Worm (Caenorhabditis elegans) whole organism, L4/young adult: ENCODE measurements around the gene srh-7.
A peak's percentile ranks its signal among the peaks of the same experiment; 100 is the strongest.

Experiments used
- W03F9.2 ChIP-seq: fragments of 150-350 bp; optimal IDR thresholded peaks from 2 replicates; lab custom pipeline; 2014; ENCODE audit warnings: missing biosample characterization, missing genetic modification characterization
- dao-5 ChIP-seq: sonication (generic microtip); optimal IDR thresholded peaks from 2 replicates; lab custom pipeline; 2016; ENCODE audit warnings: missing genotype, missing genetic modification characterization, moderate library complexity, missing compliant biosample characterization
- him-1 ChIP-seq: sonication (generic microtip); optimal IDR thresholded peaks from 2 replicates; lab custom pipeline; 2016; ENCODE audit warnings: missing genotype, missing genetic modification reagents, missing genetic modification characterization, missing compliant biosample characterization

srh-7 gene

DNA sequence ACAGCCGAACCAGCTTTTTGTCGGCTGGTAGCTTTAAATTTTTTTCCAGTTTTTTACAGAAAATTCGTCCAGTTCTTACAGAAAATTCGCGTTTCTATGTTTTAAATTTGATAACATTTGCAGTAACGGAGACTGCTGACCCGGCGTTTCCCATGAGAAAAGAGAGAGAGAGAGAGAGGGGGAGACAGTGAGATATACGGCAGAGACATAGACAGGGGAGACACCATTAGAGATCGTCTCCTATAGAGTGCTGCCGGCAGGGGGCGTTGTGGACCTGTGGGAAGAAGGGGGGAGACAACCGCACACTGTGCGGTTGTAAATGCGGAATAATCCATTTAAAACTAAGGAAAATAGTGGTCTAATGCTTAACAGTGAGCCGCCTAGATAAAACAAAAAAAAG, 21.6 kb downstream of the srh-7 start:
- no peak for TF ChIP-seq him-1 (tag; lab: Kevin White, UChicago)

DNA sequence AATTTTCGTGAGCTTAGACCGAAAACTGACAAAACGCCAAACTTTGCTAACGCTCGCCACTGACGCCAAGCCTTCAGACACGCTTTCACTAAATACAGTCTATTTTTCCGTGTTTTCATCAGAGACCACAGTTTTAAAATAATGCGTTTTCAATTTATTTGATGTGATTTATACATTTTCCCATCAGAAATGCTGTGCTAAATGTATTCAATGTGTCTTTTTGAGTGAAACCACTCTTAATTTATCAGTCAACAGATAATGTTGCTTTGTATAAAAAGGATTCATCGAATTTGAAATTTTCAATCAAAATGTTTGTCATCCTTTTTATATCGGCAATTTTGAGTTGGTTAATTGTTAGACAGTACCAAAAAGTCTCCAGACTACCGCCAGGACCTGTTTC, 23.3 kb downstream of the srh-7 start, which contains the start of gene cyp-35A4:
cyp-35A4 (plus strand) TSS at position 301 of the 400 bp plus-strand sequence.
- TF ChIP-seq dao-5 (tag; lab: Kevin White, UChicago): no peak
- no peak for TF ChIP-seq him-1 (tag; lab: Kevin White, UChicago)
- no peak for TF ChIP-seq W03F9.2

- TF ChIP-seq W03F9.2 (no peak), him-1 (tag; lab: Kevin White, UChicago) (no peak), dao-5 (tag; lab: Kevin White, UChicago) (no peak)
Observed at ce11 chrV:4034303-4034702, 26.3 kb downstream of the srh-7 start, which contains the start of gene C49G7.7. Gene C49G7.7, plus strand, starts transcription at chrV:4034476.

DNA sequence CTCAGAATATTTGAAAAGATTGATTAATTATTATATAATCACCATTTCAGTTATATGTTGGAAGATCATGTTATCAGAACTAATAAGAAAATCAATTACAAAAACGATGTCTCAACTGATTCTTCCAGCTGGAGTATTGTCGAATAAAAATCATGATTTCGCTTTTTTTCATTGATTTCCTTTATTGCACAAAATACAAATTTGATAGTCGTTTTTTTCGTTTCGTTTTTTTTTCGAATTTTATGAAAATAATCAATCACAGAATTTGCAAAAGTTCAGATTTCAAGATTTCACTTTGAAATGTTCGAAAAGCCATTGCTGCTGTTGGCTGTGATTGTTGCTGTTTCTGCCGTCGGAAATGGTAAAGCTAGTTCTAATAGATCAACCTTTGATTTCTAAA, 27.8 kb downstream of the srh-7 start, which contains the start of gene C49G7.13:
C49G7.13 (plus strand) TSS at position 301 of the 400 bp plus-strand sequence.
- TF ChIP-seq dao-5 (tag; lab: Kevin White, UChicago) (no peak), him-1 (tag; lab: Kevin White, UChicago) (no peak), W03F9.2 (no peak)

DNA sequence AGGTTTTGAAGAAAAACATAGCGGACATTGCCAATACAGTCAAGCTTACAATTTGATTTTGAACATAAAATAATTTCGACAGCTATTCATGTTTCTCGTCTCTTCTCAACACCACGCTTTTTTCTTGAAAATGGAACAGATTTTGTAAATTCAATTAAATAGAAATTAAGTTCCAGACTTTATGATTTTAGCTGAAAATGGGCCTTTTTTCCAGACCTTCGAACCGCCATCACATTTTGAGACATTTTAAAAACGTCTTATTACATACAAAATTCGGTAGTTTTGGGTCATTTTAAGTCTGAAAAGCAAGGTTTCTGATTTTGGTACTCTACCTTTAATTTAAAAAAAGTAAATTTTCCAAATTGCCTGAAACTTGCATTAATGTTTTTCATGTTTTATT, 30.1 kb downstream of the srh-7 start, which contains the start of gene C49G7.12:
C49G7.12 (plus strand) TSS at position 301 of the 400 bp plus-strand sequence.
- TF ChIP-seq W03F9.2 (no peak), him-1 (tag; lab: Kevin White, UChicago) (no peak), dao-5 (tag; lab: Kevin White, UChicago) (no peak)

DNA sequence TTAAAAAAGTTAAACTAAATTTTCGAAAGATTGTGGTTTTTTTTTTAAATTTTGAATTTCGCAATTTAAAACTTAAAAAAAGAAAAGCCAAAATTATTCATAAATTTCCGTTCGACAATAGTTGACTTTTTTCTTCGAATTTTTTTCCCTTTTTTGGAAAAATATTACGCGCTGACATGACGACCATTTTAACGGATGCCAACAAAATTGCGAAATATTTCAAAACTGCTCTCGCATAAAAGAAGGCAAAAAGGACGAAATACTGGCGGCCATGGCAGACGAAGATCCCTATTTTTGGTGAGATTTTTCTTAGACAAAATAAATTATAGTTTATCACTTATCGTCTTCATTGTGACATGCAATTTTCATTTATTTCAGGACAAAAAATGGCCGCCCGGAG, 30.5 kb downstream of the srh-7 start:
- TF ChIP-seq dao-5 (tag; lab: Kevin White, UChicago): no peak
- TF ChIP-seq him-1 (tag; lab: Kevin White, UChicago): no peak
- TF ChIP-seq W03F9.2: no peak

DNA sequence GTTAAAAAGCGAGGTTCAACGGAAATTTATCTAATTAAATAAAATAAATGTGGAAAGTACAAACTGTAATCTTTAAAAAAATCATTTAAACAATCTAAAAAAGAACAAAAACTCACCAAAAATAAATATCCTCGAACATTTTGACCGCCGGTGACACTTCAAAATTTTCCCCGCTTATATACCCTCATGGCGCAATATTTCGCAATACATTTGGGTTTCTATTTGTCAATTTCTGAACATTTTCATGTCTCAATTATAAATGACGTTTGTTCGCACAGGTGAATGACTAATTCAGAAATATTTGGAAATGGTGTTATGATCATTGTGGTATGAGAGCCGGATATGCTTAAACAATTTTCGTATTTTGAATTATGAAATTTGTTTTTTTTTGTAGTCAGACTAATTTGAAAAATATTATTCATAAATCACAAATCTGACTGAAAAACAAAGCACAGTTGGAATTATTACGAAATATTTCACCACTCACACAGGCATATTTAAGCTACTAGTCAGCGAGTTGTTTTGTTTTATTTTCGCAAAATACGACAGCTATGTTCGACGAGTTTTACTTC, 33.9 kb downstream of the srh-7 start, which contains the start of the genes C49G7.10 and irg-2:
C49G7.10 (minus strand) TSS at position 169 of the 572 bp plus-strand sequence.
irg-2 (plus strand) TSS at position 329 of the 572 bp plus-strand sequence.
- no peak for TF ChIP-seq him-1 (tag; lab: Kevin White, UChicago)
- no peak for TF ChIP-seq dao-5 (tag; lab: Kevin White, UChicago)
- peak; percentile 18 for TF ChIP-seq W03F9.2

- TF ChIP-seq him-1 (tag; lab: Kevin White, UChicago) (no peak), dao-5 (tag; lab: Kevin White, UChicago) (no peak), W03F9.2 (no peak)
Observed at ce11 chrV:4043632-4044031, 35.6 kb downstream of the srh-7 start, which contains the start of gene phat-3. Gene phat-3, plus strand, starts transcription at chrV:4043932.

DNA sequence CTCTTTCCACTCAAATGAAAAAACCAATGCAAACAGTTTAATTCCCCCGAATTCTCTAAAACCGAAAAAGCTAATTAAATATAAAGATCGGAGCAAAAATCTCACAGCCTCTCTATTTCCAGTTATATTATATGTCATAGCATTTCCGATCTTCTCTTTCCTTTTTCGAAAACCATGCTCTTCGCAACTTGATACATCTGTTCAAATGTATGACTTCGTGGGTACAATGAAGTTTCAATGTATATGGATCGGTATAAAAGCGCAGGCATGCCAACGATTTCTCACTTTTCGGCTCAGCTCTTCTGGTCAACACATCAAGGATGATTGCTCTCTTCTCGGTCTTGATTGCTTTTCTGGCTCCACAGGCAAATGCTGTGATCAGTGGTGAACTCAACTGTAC, 38.1 kb downstream of the srh-7 start, which contains the start of gene phat-7:
phat-7 (plus strand) TSS at position 301 of the 400 bp plus-strand sequence.
- no peak for TF ChIP-seq W03F9.2
- TF ChIP-seq dao-5 (tag; lab: Kevin White, UChicago): no peak
- no peak for TF ChIP-seq him-1 (tag; lab: Kevin White, UChicago)

DNA sequence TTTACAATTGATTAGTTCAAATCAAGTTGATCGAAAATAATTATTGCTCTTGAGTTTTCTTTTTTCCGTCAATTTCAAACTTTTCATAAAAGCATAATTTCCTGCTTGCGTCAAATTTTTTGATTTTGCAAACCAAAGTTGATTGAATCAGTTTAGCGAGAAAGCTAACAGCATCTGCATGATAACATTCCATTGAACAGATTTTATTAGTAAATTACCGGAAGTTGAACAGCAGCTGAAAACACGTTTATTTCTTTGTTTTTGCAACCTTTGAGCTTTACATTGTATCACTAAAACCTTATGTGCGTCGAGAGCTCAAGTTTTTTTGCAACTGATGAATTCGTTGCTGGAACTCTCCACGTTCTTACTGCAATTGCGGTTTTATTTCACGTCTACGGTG, 39.5 kb downstream of the srh-7 start, which contains the start of gene srh-169:
srh-169 (plus strand) TSS at position 301 of the 400 bp plus-strand sequence.
- TF ChIP-seq dao-5 (tag; lab: Kevin White, UChicago) (no peak), W03F9.2 (no peak), him-1 (tag; lab: Kevin White, UChicago) (no peak)

- no peak for TF ChIP-seq dao-5 (tag; lab: Kevin White, UChicago)
- TF ChIP-seq him-1 (tag; lab: Kevin White, UChicago): no peak
- no peak for TF ChIP-seq W03F9.2
Observed at ce11 chrV:4055025-4055424, 47.0 kb downstream of the srh-7 start, which contains the start of gene djr-1.2. Gene djr-1.2, minus strand, starts transcription at chrV:4055125.

- no peak for TF ChIP-seq dao-5 (tag; lab: Kevin White, UChicago)
- no peak for TF ChIP-seq him-1 (tag; lab: Kevin White, UChicago)
- no peak for TF ChIP-seq W03F9.2
Observed at ce11 chrV:4056203-4056602, 48.2 kb downstream of the srh-7 start.
